Fruit fly (Drosophila melanogaster): ENCODE measurements around the gene CG7115.

Gene CG7115

DNA sequence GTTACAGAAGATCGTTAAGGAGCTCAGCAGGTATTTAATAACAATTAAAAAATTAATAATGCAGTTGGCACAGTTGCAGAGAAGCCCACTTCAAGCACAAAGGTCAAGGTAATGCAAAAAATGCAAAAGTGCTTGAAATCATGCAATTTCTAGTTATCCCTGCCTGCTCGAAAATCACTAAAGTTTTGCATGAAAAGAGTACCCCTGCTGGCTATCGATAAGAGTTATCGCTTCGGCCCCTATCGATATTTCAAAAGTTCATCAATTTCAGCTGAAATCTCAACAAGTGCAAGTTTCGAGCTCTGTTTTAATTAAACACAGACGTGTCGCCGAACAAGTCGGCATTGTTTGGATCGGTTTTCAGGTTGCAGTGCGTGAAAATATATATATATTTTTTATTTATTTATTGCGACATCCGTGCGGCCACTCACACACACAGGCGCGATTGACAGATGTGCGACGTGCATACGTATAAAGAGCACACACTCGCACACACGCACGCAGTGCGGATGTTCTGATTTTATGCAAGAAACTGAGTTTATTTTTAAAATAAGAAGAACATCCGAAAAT, 413 bp downstream of the CG7115 start (continued):
- TF ChIP-seq sens-2 (GFP tag; IDR thresholded peaks at IDR 0.05) = 0 out of 2 replicates have a peak, but pooled peaks have one; percentile 9
- peak; percentile 49; the same call in 1 of the 2 replicates for TF ChIP-seq Ptx1 (GFP tag; IDR thresholded peaks at IDR 0.05)
- TF ChIP-seq E2f2 (GFP tag; IDR thresholded peaks at IDR 0.05) = peak; percentile 27; the same call in 1 of the 2 replicates
- TF ChIP-seq CTCF (GFP tag; optimal IDR thresholded peaks at IDR 0.05) = peak; percentile 42
- no peak for TF ChIP-seq odd (GFP tag; optimal IDR thresholded peaks at IDR 0.05)
- peak; percentile 33 for TF ChIP-seq CG7556 (GFP tag; optimal IDR thresholded peaks at IDR 0.05)
- peak; percentile 4 for TF ChIP-seq slp2 (GFP tag; optimal IDR thresholded peaks at IDR 0.05)
- TF ChIP-seq CG4282 (GFP tag; optimal IDR thresholded peaks at IDR 0.05) = no peak
- TF ChIP-seq Dll (GFP tag; IDR thresholded peaks at IDR 0.05; ENCODE audit: partially characterized antibody) = peak; percentile 91
- no peak for TF ChIP-seq cas (GFP tag; IDR thresholded peaks at IDR 0.05)
- peak; percentile 76 for TF ChIP-seq CG9932 (GFP tag; IDR thresholded peaks at IDR 0.05)
- TF ChIP-seq zf30C (GFP tag; optimal IDR thresholded peaks at IDR 0.05) = no peak
- peak; percentile 41 for TF ChIP-seq Myb (GFP tag; optimal IDR thresholded peaks at IDR 0.05)
- peak; percentile 18; the same call in 1 of the 3 replicates for TF ChIP-seq tgo (GFP tag; IDR thresholded peaks at IDR 0.05)
- TF ChIP-seq bab2 (GFP tag; optimal IDR thresholded peaks at IDR 0.05) = peak; percentile 32
- peak; percentile 66 for TF ChIP-seq Hmr (GFP tag; optimal IDR thresholded peaks at IDR 0.05)
- no peak for TF ChIP-seq CG3838 (GFP tag; optimal IDR thresholded peaks at IDR 0.05)
- no peak for TF ChIP-seq CG17912 (GFP tag; optimal IDR thresholded peaks at IDR 0.05)
- peak; percentile 28 for TF ChIP-seq CG4854 (GFP tag; optimal IDR thresholded peaks at IDR 0.05)
- TF ChIP-seq cato (GFP tag; optimal IDR thresholded peaks at IDR 0.05; ENCODE audit: borderline replicate concordance) = no peak
- TF ChIP-seq NFAT (GFP tag; IDR thresholded peaks at IDR 0.05) = peak; percentile 70
- TF ChIP-seq dm (GFP tag; optimal IDR thresholded peaks at IDR 0.05) = peak; percentile 53
- TF ChIP-seq mirr (GFP tag; optimal IDR thresholded peaks at IDR 0.05) = peak; percentile 33
- TF ChIP-seq ranshi (GFP tag; IDR thresholded peaks at IDR 0.05) = 0 out of 2 replicates have a peak, but pooled peaks have one; percentile 9
- peak; percentile 57 for TF ChIP-seq CG9609 (GFP tag; optimal IDR thresholded peaks at IDR 0.05)
- peak in 1 of 2 experiments; percentile 9 for TF ChIP-seq insv (GFP tag; optimal IDR thresholded peaks at IDR 0.05)
- TF ChIP-seq Atf6 (GFP tag; IDR thresholded peaks at IDR 0.05) = peak; percentile 65; the same call in 1 of the 2 replicates
- no peak for TF ChIP-seq Poxn (GFP tag; IDR thresholded peaks at IDR 0.05)
- no peak for TF ChIP-seq CG17568 (GFP tag; optimal IDR thresholded peaks at IDR 0.05)
- peak; percentile 67 for TF ChIP-seq tna (GFP tag; IDR thresholded peaks at IDR 0.05; ENCODE audit: partially characterized antibody)
- peak; percentile 63 for TF ChIP-seq CG9727 (GFP tag; optimal IDR thresholded peaks at IDR 0.05)
- no peak for TF ChIP-seq ham (GFP tag; IDR thresholded peaks at IDR 0.05)
- TF ChIP-seq CG15601 (tag; optimal IDR thresholded peaks at IDR 0.05) = peak; percentile 41
- TF ChIP-seq btn (GFP tag; optimal IDR thresholded peaks at IDR 0.05) = no peak
- TF ChIP-seq nerfin-1 (tag; optimal IDR thresholded peaks at IDR 0.05) = peak; percentile 30
- TF ChIP-seq Dip3 (GFP tag; optimal IDR thresholded peaks at IDR 0.05) = peak; percentile 53
- no peak for TF ChIP-seq dmrt99B (tag; optimal IDR thresholded peaks at IDR 0.05)
- no peak; the same call in 1 of the 2 replicates for TF ChIP-seq al (GFP tag; IDR thresholded peaks at IDR 0.05)
- no peak for TF ChIP-seq pnt (GFP tag; optimal IDR thresholded peaks at IDR 0.05)
- TF ChIP-seq CG4820 (GFP tag; optimal IDR thresholded peaks at IDR 0.05) = peak; percentile 35
- TF ChIP-seq abd-A (tag; optimal IDR thresholded peaks at IDR 0.05) = no peak
- no peak for TF ChIP-seq CG31224 (GFP tag; IDR thresholded peaks at IDR 0.05)
- TF ChIP-seq croc (GFP tag; conservative IDR thresholded peaks at IDR 0.05) = no peak
- peak; percentile 64 for TF ChIP-seq her (GFP tag; optimal IDR thresholded peaks at IDR 0.05)
- TF ChIP-seq slou (GFP tag; optimal IDR thresholded peaks at IDR 0.05) = no peak
- TF ChIP-seq CG1647 (GFP tag; optimal IDR thresholded peaks at IDR 0.05) = no peak
- no peak for TF ChIP-seq B-H2 (GFP tag; optimal IDR thresholded peaks at IDR 0.05)
- peak; percentile 37; the same call in 1 of the 2 replicates for TF ChIP-seq CG11247 (GFP tag; IDR thresholded peaks at IDR 0.05)
- TF ChIP-seq Kr (GFP tag; optimal IDR thresholded peaks at IDR 0.05) = no peak
- peak; percentile 47 for TF ChIP-seq CrebB (tag; optimal IDR thresholded peaks at IDR 0.05)
- TF ChIP-seq pros (GFP tag; optimal IDR thresholded peaks at IDR 0.05) = no peak
